Worm (Caenorhabditis elegans) whole organism, late embryonic: Measurements from ENCODE around the gene oxy-4.
A peak's percentile ranks its signal among the peaks of the same experiment; 100 is the strongest.

Experiments used
- C08G9.2 ChIP-seq: sonication (generic microtip); optimal IDR thresholded peaks from 2 replicates; lab custom pipeline; 2016; ENCODE audit warnings: mild to moderate bottlenecking, missing genetic modification characterization, moderate library complexity, missing compliant biosample characterization
- F13H6.1 ChIP-seq: sonication (generic microtip); optimal IDR thresholded peaks from 2 replicates; lab custom pipeline; 2016; ENCODE audit warnings: missing genetic modification characterization, missing compliant biosample characterization
- K09A11.1 ChIP-seq: sonication (generic microtip); optimal IDR thresholded peaks from 2 replicates; lab custom pipeline; 2017; ENCODE audit warnings: antibody characterized with exemption, mild to moderate bottlenecking, missing genetic modification characterization, missing compliant biosample characterization; ENCODE audit not compliant: insufficient read depth
- T23F11.4 ChIP-seq: fragments of 200-800 bp; sonication (Bioruptor generic); optimal IDR thresholded peaks from 2 replicates; lab custom pipeline; 2018; ENCODE audit warnings: mild to moderate bottlenecking, missing genetic modification characterization, missing compliant biosample characterization
- Y22D7AL.16 ChIP-seq: sonication (generic microtip); optimal IDR thresholded peaks from 2 replicates; lab custom pipeline; 2016; ENCODE audit warnings: missing genetic modification characterization, missing compliant biosample characterization
- ahr-1 ChIP-seq: sonication (generic microtip); optimal IDR thresholded peaks from 2 replicates; lab custom pipeline; 2016; ENCODE audit warnings: missing genetic modification characterization, missing compliant biosample characterization
- ceh-14 ChIP-seq: sonication (generic microtip); optimal IDR thresholded peaks from 2 replicates; lab custom pipeline; 2016; ENCODE audit warnings: missing genotype, missing genetic modification characterization, missing compliant biosample characterization
- ceh-18 ChIP-seq: sonication (generic microtip); optimal IDR thresholded peaks from 2 replicates; lab custom pipeline; 2016; ENCODE audit warnings: missing genetic modification characterization, missing compliant biosample characterization
- ceh-31 ChIP-seq: sonication (generic microtip); optimal IDR thresholded peaks from 2 replicates; lab custom pipeline; 2016; ENCODE audit warnings: missing genetic modification characterization, missing compliant biosample characterization
- ceh-34 ChIP-seq: sonication (generic microtip); optimal IDR thresholded peaks from 2 replicates; lab custom pipeline; 2016; ENCODE audit warnings: mild to moderate bottlenecking, missing genetic modification characterization, missing compliant biosample characterization
- ceh-48 ChIP-seq: sonication (generic microtip); optimal IDR thresholded peaks from 2 replicates; lab custom pipeline; 2016; ENCODE audit warnings: missing genetic modification characterization, inconsistent platforms, missing compliant biosample characterization
- che-1 ChIP-seq: sonication (generic microtip); optimal IDR thresholded peaks from 2 replicates; lab custom pipeline; 2016; ENCODE audit warnings: mild to moderate bottlenecking, missing genetic modification characterization, missing compliant biosample characterization
- dve-1 ChIP-seq: sonication (generic microtip); optimal IDR thresholded peaks from 2 replicates; lab custom pipeline; 2017; ENCODE audit warnings: antibody characterized with exemption, mild to moderate bottlenecking, missing genetic modification characterization, missing compliant biosample characterization
- elt-2 ChIP-seq: sonication (generic microtip); optimal IDR thresholded peaks from 2 replicates; lab custom pipeline; 2016; ENCODE audit warnings: missing genetic modification reagents, missing genetic modification characterization, missing compliant biosample characterization
- ets-4 ChIP-seq: sonication (generic microtip); optimal IDR thresholded peaks from 2 replicates; lab custom pipeline; 2016; ENCODE audit warnings: missing genetic modification characterization, missing compliant biosample characterization
- eyg-1 ChIP-seq: sonication (generic microtip); optimal IDR thresholded peaks from 2 replicates; lab custom pipeline; 2016; ENCODE audit warnings: missing genotype, missing genetic modification characterization, missing compliant biosample characterization
- fax-1 ChIP-seq: sonication (generic microtip); optimal IDR thresholded peaks from 2 replicates; lab custom pipeline; 2016; ENCODE audit warnings: missing genotype, missing genetic modification characterization, missing compliant biosample characterization
- gmeb-2 ChIP-seq: sonication (generic microtip); optimal IDR thresholded peaks from 2 replicates; lab custom pipeline; 2016; ENCODE audit warnings: missing genetic modification characterization, inconsistent platforms, missing compliant biosample characterization
- hlh-15 ChIP-seq: sonication (generic microtip); optimal IDR thresholded peaks from 2 replicates; lab custom pipeline; 2016; ENCODE audit warnings: missing genetic modification characterization, missing compliant biosample characterization
- hlh-30 ChIP-seq: sonication (generic microtip); optimal IDR thresholded peaks from 2 replicates; lab custom pipeline; 2017; ENCODE audit warnings: antibody characterized with exemption, missing genetic modification characterization, missing compliant biosample characterization; ENCODE audit not compliant: insufficient read depth
- hlh-6 ChIP-seq: sonication (generic microtip); optimal IDR thresholded peaks from 2 replicates; lab custom pipeline; 2016; ENCODE audit warnings: missing genotype, missing genetic modification characterization, missing compliant biosample characterization
- hlh-8 ChIP-seq: sonication (generic microtip); optimal IDR thresholded peaks from 2 replicates; lab custom pipeline; 2016; ENCODE audit warnings: missing genotype, missing genetic modification characterization, missing compliant biosample characterization
- lim-6 ChIP-seq: sonication (generic microtip); optimal IDR thresholded peaks from 2 replicates; lab custom pipeline; 2016; ENCODE audit warnings: missing genetic modification characterization, missing compliant biosample characterization
- madf-2 ChIP-seq: sonication (generic microtip); optimal IDR thresholded peaks from 2 replicates; lab custom pipeline; 2017; ENCODE audit warnings: missing genetic modification characterization, missing compliant biosample characterization
- mec-3 ChIP-seq: sonication (generic microtip); optimal IDR thresholded peaks from 2 replicates; lab custom pipeline; 2016; ENCODE audit warnings: borderline replicate concordance, missing genetic modification characterization, missing compliant biosample characterization
- nhr-11 ChIP-seq: fragments of 150-350 bp; optimal IDR thresholded peaks from 2 replicates; lab custom pipeline; 2014; ENCODE audit warnings: missing biosample characterization, missing genetic modification characterization
- nhr-232 ChIP-seq: sonication (generic microtip); optimal IDR thresholded peaks from 2 replicates; lab custom pipeline; 2016; ENCODE audit warnings: missing genetic modification characterization, missing compliant biosample characterization
- npax-4 ChIP-seq: sonication (generic microtip); optimal IDR thresholded peaks from 2 replicates; lab custom pipeline; 2016; ENCODE audit warnings: missing genetic modification characterization, missing compliant biosample characterization
- pat-9 ChIP-seq: fragments of 200-800 bp; sonication (Bioruptor generic); optimal IDR thresholded peaks from 2 replicates; lab custom pipeline; 2018; ENCODE audit warnings: mild to moderate bottlenecking, missing genetic modification characterization, moderate library complexity, missing compliant biosample characterization
- pros-1 ChIP-seq: fragments of 150-350 bp; optimal IDR thresholded peaks from 2 replicates; lab custom pipeline; 2014; ENCODE audit warnings: missing biosample characterization, missing genetic modification reagents, missing genetic modification characterization
- ref-2 ChIP-seq: sonication (generic microtip); optimal IDR thresholded peaks from 2 replicates; lab custom pipeline; 2016; ENCODE audit warnings: missing genetic modification characterization, missing compliant biosample characterization
- rnt-1 ChIP-seq: sonication (generic microtip); optimal IDR thresholded peaks from 2 replicates; lab custom pipeline; 2016; ENCODE audit warnings: missing genetic modification characterization, missing compliant biosample characterization
- sox-2 ChIP-seq: fragments of 200-800 bp; sonication (Bioruptor generic); IDR thresholded peaks from 2 replicates; pipeline ENCODE4 v1.3.6; 2022; ENCODE audit warnings: missing genetic modification reagents, missing genetic modification characterization, missing compliant biosample characterization
- sox-4 ChIP-seq: sonication (generic microtip); optimal IDR thresholded peaks from 2 replicates; lab custom pipeline; 2017; ENCODE audit warnings: mild to moderate bottlenecking, missing genetic modification characterization, inconsistent platforms, missing compliant biosample characterization
- syd-9 ChIP-seq: sonication (generic microtip); optimal IDR thresholded peaks from 2 replicates; lab custom pipeline; 2016; ENCODE audit warnings: mild to moderate bottlenecking, missing genetic modification characterization, moderate library complexity, missing compliant biosample characterization
- tbx-2 ChIP-seq: sonication (generic microtip); optimal IDR thresholded peaks from 2 replicates; lab custom pipeline; 2016; ENCODE audit warnings: missing genetic modification characterization, missing compliant biosample characterization
- unc-3 ChIP-seq, 2 experiments: fragments of 200-800 bp in 1 of 2; sonication (Bioruptor generic) in 1 of 2; sonication (generic microtip) in 1 of 2; conservative IDR thresholded peaks in 1 of 2; optimal IDR thresholded peaks in 1 of 2; 2 replicates each; pipeline versions ENCODE4 v1.3.6 to Lab custom; 2016 to 2022; ENCODE audit warnings: missing compliant biosample characterization in 2 of 2, missing genetic modification characterization in 2 of 2, missing genetic modification reagents in 1 of 2
- unc-42 ChIP-seq: sonication (generic microtip); optimal IDR thresholded peaks from 2 replicates; lab custom pipeline; 2016; ENCODE audit warnings: missing genotype, missing genetic modification characterization, missing compliant biosample characterization
- unc-55 ChIP-seq: sonication (generic microtip); optimal IDR thresholded peaks from 2 replicates; lab custom pipeline; 2017; ENCODE audit warnings: missing biosample characterization, missing genetic modification reagents, missing genetic modification characterization
- ztf-16 ChIP-seq: sonication (generic microtip); optimal IDR thresholded peaks from 2 replicates; lab custom pipeline; 2017; ENCODE audit warnings: missing genetic modification characterization, missing compliant biosample characterization

oxy-4 gene

ce11 chrIII:5140559-5140958, 18.0 kb downstream of the oxy-4 start:
- TF ChIP-seq dve-1 (tag; lab: Kevin White, UChicago), result no peak
- peak; percentile 53 for TF ChIP-seq ceh-18 (tag; lab: Kevin White, UChicago)
- no peak for TF ChIP-seq Y22D7AL.16
- TF ChIP-seq ztf-16 (tag; lab: Kevin White, UChicago), result no peak
- TF ChIP-seq npax-4 (tag; lab: Kevin White, UChicago), result no peak
- TF ChIP-seq lim-6, result no peak
- TF ChIP-seq T23F11.4 (GFP tag; lab: Kevin White, UChicago), result no peak
- peak; percentile 3 for TF ChIP-seq ets-4 (tag; lab: Kevin White, UChicago)
- no peak for TF ChIP-seq F13H6.1 (tag; lab: Kevin White, UChicago)
- TF ChIP-seq sox-2 (GFP tag; lab: Robert Waterston, UW), result no peak
- TF ChIP-seq sox-4 (tag; lab: Kevin White, UChicago), result no peak
- no peak for TF ChIP-seq unc-3 (GFP tag; conservative IDR thresholded peaks at IDR 0.05; lab: Robert Waterston, UW)
- TF ChIP-seq unc-3 (tag; optimal IDR thresholded peaks at IDR 0.05; lab: Kevin White, UChicago), result no peak
- TF ChIP-seq unc-55 (GFP tag; lab: Kevin White, UChicago), result peak; percentile 71
- no peak for TF ChIP-seq hlh-15
- no peak for TF ChIP-seq unc-42
- no peak for TF ChIP-seq ceh-34 (tag; lab: Kevin White, UChicago)
- TF ChIP-seq tbx-2 (tag; lab: Kevin White, UChicago), result peak; percentile 90
- no peak for TF ChIP-seq C08G9.2
- no peak for TF ChIP-seq ceh-31 (tag; lab: Kevin White, UChicago)
- no peak for TF ChIP-seq madf-2 (tag; lab: Kevin White, UChicago)
- TF ChIP-seq ceh-48, result no peak
- no peak for TF ChIP-seq gmeb-2 (tag; lab: Kevin White, UChicago)
- no peak for TF ChIP-seq elt-2 (tag; lab: Kevin White, UChicago)
- no peak for TF ChIP-seq K09A11.1 (tag; lab: Kevin White, UChicago)
- no peak for TF ChIP-seq syd-9 (tag; lab: Kevin White, UChicago)
- no peak for TF ChIP-seq eyg-1
- no peak for TF ChIP-seq nhr-232 (tag; lab: Kevin White, UChicago)
- no peak for TF ChIP-seq hlh-30 (tag; lab: Kevin White, UChicago)

ce11 chrIII:5139768-5140167, 18.8 kb downstream of the oxy-4 start:
- TF ChIP-seq tbx-2 (tag; lab: Kevin White, UChicago), result peak; percentile 78
- TF ChIP-seq nhr-232 (tag; lab: Kevin White, UChicago), result no peak
- TF ChIP-seq unc-55 (GFP tag; lab: Kevin White, UChicago), result peak; percentile 84
- no peak for TF ChIP-seq pros-1 (tag; lab: Kevin White, UChicago)
- no peak for TF ChIP-seq fax-1 (tag; lab: Kevin White, UChicago)
- no peak for TF ChIP-seq dve-1 (tag; lab: Kevin White, UChicago)
- TF ChIP-seq rnt-1 (tag; lab: Kevin White, UChicago), result no peak
- TF ChIP-seq C08G9.2, result no peak

- TF ChIP-seq mec-3, result no peak
- peak; percentile 70 for TF ChIP-seq tbx-2 (tag; lab: Kevin White, UChicago)
- TF ChIP-seq unc-42, result peak; percentile 89
Observed at ce11 chrIII:5138940-5139533, 19.5 kb downstream of the oxy-4 start.

- TF ChIP-seq tbx-2 (tag; lab: Kevin White, UChicago), result peak; percentile 12
- TF ChIP-seq che-1 (tag; lab: Kevin White, UChicago), result no peak
Observed at ce11 chrIII:5137685-5138084, 20.9 kb downstream of the oxy-4 start.

ce11 chrIII:5137099-5137498, 21.5 kb downstream of the oxy-4 start:
- no peak for TF ChIP-seq pat-9
- TF ChIP-seq tbx-2 (tag; lab: Kevin White, UChicago), result no peak
- TF ChIP-seq mec-3, result no peak
- TF ChIP-seq ahr-1 (tag; lab: Kevin White, UChicago), result no peak
- TF ChIP-seq C08G9.2, result no peak
- TF ChIP-seq sox-4 (tag; lab: Kevin White, UChicago), result no peak
- TF ChIP-seq ceh-18 (tag; lab: Kevin White, UChicago), result no peak
- no peak for TF ChIP-seq fax-1 (tag; lab: Kevin White, UChicago)
- TF ChIP-seq dve-1 (tag; lab: Kevin White, UChicago), result no peak
- TF ChIP-seq madf-2 (tag; lab: Kevin White, UChicago), result no peak
- TF ChIP-seq F13H6.1 (tag; lab: Kevin White, UChicago), result no peak
- no peak for TF ChIP-seq hlh-6 (tag; lab: Kevin White, UChicago)
- TF ChIP-seq hlh-15, result no peak
- TF ChIP-seq ceh-14 (tag; lab: Kevin White, UChicago), result no peak
- no peak for TF ChIP-seq syd-9 (tag; lab: Kevin White, UChicago)
- TF ChIP-seq ref-2 (tag; lab: Kevin White, UChicago), result no peak
- no peak for TF ChIP-seq nhr-11 (tag; lab: Kevin White, UChicago)
- no peak for TF ChIP-seq T23F11.4 (GFP tag; lab: Kevin White, UChicago)
- no peak for TF ChIP-seq hlh-8 (tag; lab: Kevin White, UChicago)
- no peak for TF ChIP-seq K09A11.1 (tag; lab: Kevin White, UChicago)
